Worm (Caenorhabditis elegans) whole organism, mixed stage, embryonic: ENCODE results near the gene skr-15.

Experiments used
- M03D4.4 ChIP-seq: sonication (generic microtip); optimal IDR thresholded peaks from 2 replicates; lab custom pipeline; 2017; ENCODE audit warnings: mild to moderate bottlenecking, missing genetic modification characterization, missing compliant biosample characterization
- bed-3 ChIP-seq: fragments of 200-800 bp; sonication (Bioruptor generic); optimal IDR thresholded peaks from 3 replicates; lab custom pipeline; 2018; ENCODE audit warnings: mild to moderate bottlenecking, missing genetic modification characterization, moderate library complexity, missing compliant biosample characterization
- blmp-1 ChIP-seq: fragments of 150-350 bp; optimal IDR thresholded peaks from 2 replicates; lab custom pipeline; 2014; ENCODE audit warnings: missing biosample characterization, missing genetic modification characterization
- ceh-39 ChIP-seq: fragments of 150-350 bp; optimal IDR thresholded peaks from 2 replicates; lab custom pipeline; 2014; ENCODE audit warnings: missing biosample characterization, missing genetic modification characterization
- ceh-43 ChIP-seq: fragments of 200-800 bp; sonication (Bioruptor generic); optimal IDR thresholded peaks from 2 replicates; lab custom pipeline; 2018; ENCODE audit warnings: mild to moderate bottlenecking, missing genetic modification characterization, moderate library complexity, missing compliant biosample characterization
- ceh-83 ChIP-seq: fragments of 200-800 bp; sonication (Bioruptor generic); optimal IDR thresholded peaks from 2 replicates; lab custom pipeline; 2018; ENCODE audit warnings: mild to moderate bottlenecking, missing genetic modification characterization, missing compliant biosample characterization
- ces-1 ChIP-seq: fragments of 150-350 bp; optimal IDR thresholded peaks from 2 replicates; lab custom pipeline; 2014; ENCODE audit warnings: missing biosample characterization, missing genetic modification reagents, missing genetic modification characterization
- cnd-1 ChIP-seq: fragments of 200-800 bp; sonication (Bioruptor generic); optimal IDR thresholded peaks from 2 replicates; lab custom pipeline; 2018; ENCODE audit warnings: mild to moderate bottlenecking, missing genetic modification characterization, missing compliant biosample characterization
- drap-1 ChIP-seq: fragments of 200-800 bp; sonication (Bioruptor generic); optimal IDR thresholded peaks from 3 replicates; lab custom pipeline; 2018; ENCODE audit warnings: mild to moderate bottlenecking, missing genetic modification characterization, missing compliant biosample characterization
- elt-1 ChIP-seq: sonication (generic microtip); optimal IDR thresholded peaks from 2 replicates; lab custom pipeline; 2017; ENCODE audit warnings: missing genetic modification characterization, mild to moderate bottlenecking, missing compliant biosample characterization, antibody characterized with exemption, moderate library complexity, borderline replicate concordance; ENCODE audit not compliant: insufficient read depth
- elt-3 ChIP-seq: fragments of 150-350 bp; optimal IDR thresholded peaks from 2 replicates; lab custom pipeline; 2014; ENCODE audit warnings: missing biosample characterization, missing genetic modification characterization
- flh-1 ChIP-seq: fragments of 200-800 bp; sonication (Bioruptor generic); optimal IDR thresholded peaks from 2 replicates; lab custom pipeline; 2018; ENCODE audit warnings: mild to moderate bottlenecking, missing genetic modification characterization, moderate library complexity, missing compliant biosample characterization
- ham-2 ChIP-seq: fragments of 200-800 bp; sonication (Bioruptor generic); optimal IDR thresholded peaks from 2 replicates; lab custom pipeline; 2018; ENCODE audit warnings: mild to moderate bottlenecking, missing genetic modification characterization, missing compliant biosample characterization
- hlh-1 ChIP-seq: fragments of 150-350 bp; optimal IDR thresholded peaks from 2 replicates; lab custom pipeline; 2014; ENCODE audit warnings: missing biosample characterization, missing genetic modification reagents, missing genetic modification characterization
- lin-13 ChIP-seq: fragments of 150-350 bp; optimal IDR thresholded peaks from 2 replicates; lab custom pipeline; 2014; ENCODE audit warnings: missing biosample characterization, missing genetic modification characterization
- lin-32 ChIP-seq: fragments of 200-800 bp; sonication (Bioruptor generic); optimal IDR thresholded peaks from 2 replicates; lab custom pipeline; 2018; ENCODE audit warnings: mild to moderate bottlenecking, missing genetic modification characterization, missing compliant biosample characterization
- lsy-2 ChIP-seq: fragments of 150-350 bp; optimal IDR thresholded peaks from 2 replicates; lab custom pipeline; 2014; ENCODE audit warnings: missing biosample characterization, missing genetic modification characterization
- mab-5 ChIP-seq: fragments of 150-350 bp; optimal IDR thresholded peaks from 2 replicates; lab custom pipeline; 2014; ENCODE audit warnings: missing biosample characterization, missing genetic modification characterization
- mep-1 ChIP-seq: fragments of 150-350 bp; optimal IDR thresholded peaks from 2 replicates; lab custom pipeline; 2017; ENCODE audit warnings: missing biosample characterization, missing genetic modification reagents, missing genetic modification characterization, inconsistent platforms
- mls-2 ChIP-seq: sonication (generic microtip); optimal IDR thresholded peaks from 2 replicates; lab custom pipeline; 2016; ENCODE audit warnings: mild to moderate bottlenecking, missing genetic modification characterization, moderate library complexity, missing compliant biosample characterization
- nhr-12 ChIP-seq: fragments of 150-350 bp; optimal IDR thresholded peaks from 2 replicates; lab custom pipeline; 2014; ENCODE audit warnings: missing biosample characterization, missing genetic modification characterization
- nhr-2 ChIP-seq: fragments of 150-350 bp; optimal IDR thresholded peaks from 2 replicates; lab custom pipeline; 2014; ENCODE audit warnings: missing biosample characterization, missing genetic modification characterization
- nhr-237 ChIP-seq: fragments of 150-350 bp; optimal IDR thresholded peaks from 2 replicates; lab custom pipeline; 2014; ENCODE audit warnings: missing biosample characterization, missing genetic modification characterization
- nhr-28 ChIP-seq: fragments of 150-350 bp; optimal IDR thresholded peaks from 2 replicates; lab custom pipeline; 2014; ENCODE audit warnings: missing biosample characterization, missing genetic modification characterization
- nhr-76 ChIP-seq: sonication (generic microtip); optimal IDR thresholded peaks from 2 replicates; lab custom pipeline; 2017; ENCODE audit warnings: missing biosample characterization, missing genetic modification characterization
- pha-4 ChIP-seq: fragments of 150-350 bp; optimal IDR thresholded peaks from 2 replicates; lab custom pipeline; 2018; ENCODE audit warnings: missing biosample characterization, missing genetic modification reagents, missing genetic modification characterization
- sem-2 ChIP-seq: fragments of 200-800 bp; sonication (Bioruptor generic); optimal IDR thresholded peaks from 2 replicates; lab custom pipeline; 2018; ENCODE audit warnings: mild to moderate bottlenecking, missing genetic modification characterization, missing compliant biosample characterization
- snpc-4 ChIP-seq: fragments of 150-350 bp; optimal IDR thresholded peaks from 2 replicates; lab custom pipeline; 2014; ENCODE audit warnings: missing biosample characterization, missing genetic modification characterization
- sptf-1 ChIP-seq: sonication (generic microtip); optimal IDR thresholded peaks from 2 replicates; lab custom pipeline; 2017; ENCODE audit warnings: mild to moderate bottlenecking, missing genetic modification characterization, moderate library complexity, missing compliant biosample characterization
- tbx-8 ChIP-seq: fragments of 200-800 bp; sonication (Bioruptor generic); optimal IDR thresholded peaks from 2 replicates; lab custom pipeline; 2018; ENCODE audit warnings: mild to moderate bottlenecking, missing genetic modification characterization, moderate library complexity, missing compliant biosample characterization
- unc-120 ChIP-seq: sonication (generic microtip); optimal IDR thresholded peaks from 2 replicates; lab custom pipeline; 2017; ENCODE audit warnings: missing genetic modification characterization, missing compliant biosample characterization; ENCODE audit not compliant: poor library complexity, severe bottlenecking
- unc-39 ChIP-seq: fragments of 150-350 bp; optimal IDR thresholded peaks from 2 replicates; lab custom pipeline; 2014; ENCODE audit warnings: missing biosample characterization, missing genetic modification characterization
- unc-62 ChIP-seq: fragments of 150-350 bp; optimal IDR thresholded peaks from 2 replicates; lab custom pipeline; 2014; ENCODE audit warnings: missing biosample characterization, missing genetic modification reagents, missing genetic modification characterization
- zip-8 ChIP-seq: fragments of 150-350 bp; optimal IDR thresholded peaks from 2 replicates; lab custom pipeline; 2014; ENCODE audit warnings: missing biosample characterization, missing genetic modification characterization
- ztf-11 ChIP-seq: fragments of 150-350 bp; optimal IDR thresholded peaks from 2 replicates; lab custom pipeline; 2014; ENCODE audit warnings: missing biosample characterization, missing genetic modification characterization

skr-15 gene

ce11 chrII:3808104-3808503, 15.9 kb upstream of the skr-15 start, which contains the start of gene F54D10.5:
Gene F54D10.5 (minus strand): TSS chrII:3808177.
- TF ChIP-seq M03D4.4 (tag; lab: Kevin White, UChicago) (no peak), snpc-4 (tag; lab: Kevin White, UChicago) (no peak), unc-120 (tag; lab: Kevin White, UChicago) (no peak), ceh-43 (no peak), mep-1 (tag; lab: Kevin White, UChicago) (peak; percentile 91), nhr-76 (no peak), tbx-8 (GFP tag; lab: Kevin White, UChicago) (no peak), ham-2 (GFP tag; lab: Kevin White, UChicago) (no peak), cnd-1 (tag; lab: Kevin White, UChicago) (no peak), lin-32 (GFP tag; lab: Kevin White, UChicago) (no peak), nhr-28 (no peak), mab-5 (tag; lab: Kevin White, UChicago) (peak; percentile 40), pha-4 (tag; lab: Kevin White, UChicago) (no peak), mls-2 (tag; lab: Kevin White, UChicago) (no peak), nhr-2 (peak; percentile 18), ceh-83 (no peak), ceh-39 (no peak), ztf-11 (tag; lab: Kevin White, UChicago) (no peak), flh-1 (GFP tag; lab: Kevin White, UChicago) (no peak), unc-62 (GFP tag; lab: Kevin White, UChicago) (no peak), drap-1 (no peak), lsy-2 (tag; lab: Kevin White, UChicago) (peak; percentile 58), elt-1 (tag; lab: Kevin White, UChicago) (no peak), nhr-12 (tag; lab: Kevin White, UChicago) (no peak), nhr-237 (peak; percentile 60), unc-39 (tag; lab: Kevin White, UChicago) (no peak), blmp-1 (tag; lab: Kevin White, UChicago) (no peak), bed-3 (GFP tag; lab: Kevin White, UChicago) (no peak), ces-1 (GFP tag; lab: Kevin White, UChicago) (no peak), hlh-1 (peak; percentile 52), sem-2 (GFP tag; lab: Kevin White, UChicago) (no peak), sptf-1 (tag; lab: Kevin White, UChicago) (peak; percentile 43), elt-3 (tag; lab: Kevin White, UChicago) (no peak), lin-13 (peak; percentile 30), zip-8 (tag; lab: Kevin White, UChicago) (no peak)
- TF ChIP-seq, all 35 proteins: peak for 8

- TF ChIP-seq drap-1 = no peak
- TF ChIP-seq lsy-2 (tag; lab: Kevin White, UChicago) = no peak
- TF ChIP-seq bed-3 (GFP tag; lab: Kevin White, UChicago) = no peak
- TF ChIP-seq sptf-1 (tag; lab: Kevin White, UChicago) = no peak
- TF ChIP-seq snpc-4 (tag; lab: Kevin White, UChicago) = no peak
- no peak for TF ChIP-seq ztf-11 (tag; lab: Kevin White, UChicago)
- TF ChIP-seq elt-3 (tag; lab: Kevin White, UChicago) = no peak
- no peak for TF ChIP-seq sem-2 (GFP tag; lab: Kevin White, UChicago)
- TF ChIP-seq nhr-76 = no peak
- no peak for TF ChIP-seq mls-2 (tag; lab: Kevin White, UChicago)
- TF ChIP-seq nhr-12 (tag; lab: Kevin White, UChicago) = no peak
- TF ChIP-seq unc-62 (GFP tag; lab: Kevin White, UChicago) = no peak
- TF ChIP-seq ceh-43 = no peak
- TF ChIP-seq elt-1 (tag; lab: Kevin White, UChicago) = no peak
These were observed 15.3 kb upstream of the skr-15 start for ce11 chrII:3808643-3809042.

- TF ChIP-seq nhr-28 (no peak), nhr-76 (no peak), tbx-8 (GFP tag; lab: Kevin White, UChicago) (no peak), pha-4 (tag; lab: Kevin White, UChicago) (peak; percentile 17), ceh-83 (no peak), ces-1 (GFP tag; lab: Kevin White, UChicago) (peak; percentile 7), M03D4.4 (tag; lab: Kevin White, UChicago) (no peak), lin-13 (no peak), unc-62 (GFP tag; lab: Kevin White, UChicago) (peak; percentile 38)
These were observed 13.4 kb upstream of the skr-15 start for ce11 chrII:3810550-3810949.
